Worm (Caenorhabditis elegans): ENCODE data around the gene elt-1.

elt-1 gene

DNA sequence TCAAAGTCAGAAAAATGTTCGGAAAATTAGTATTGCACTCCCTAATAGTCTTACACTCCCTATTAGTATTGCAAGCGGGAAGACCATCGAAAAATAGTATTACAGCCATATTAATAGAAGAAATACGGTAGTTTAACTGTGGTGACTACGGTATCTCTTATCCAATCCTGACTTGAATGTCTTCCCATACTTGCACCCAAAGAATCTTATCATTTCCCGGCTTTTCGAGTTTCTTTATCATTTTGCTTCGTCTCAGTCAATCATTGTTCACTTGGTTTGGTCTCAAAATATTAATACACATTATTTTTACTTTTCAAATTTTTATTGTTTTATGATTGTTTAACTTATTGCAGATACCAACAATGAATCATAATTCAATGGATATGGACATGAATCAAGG, 38.4 kb downstream of the elt-1 start, which contains the start of gene F58G6.3:
Gene F58G6.3, plus strand, starts transcription at position 352 of the 400 bp plus-strand sequence.
- TF ChIP-seq unc-62 (GFP tag; optimal IDR thresholded peaks at IDR 0.05) = no peak

DNA sequence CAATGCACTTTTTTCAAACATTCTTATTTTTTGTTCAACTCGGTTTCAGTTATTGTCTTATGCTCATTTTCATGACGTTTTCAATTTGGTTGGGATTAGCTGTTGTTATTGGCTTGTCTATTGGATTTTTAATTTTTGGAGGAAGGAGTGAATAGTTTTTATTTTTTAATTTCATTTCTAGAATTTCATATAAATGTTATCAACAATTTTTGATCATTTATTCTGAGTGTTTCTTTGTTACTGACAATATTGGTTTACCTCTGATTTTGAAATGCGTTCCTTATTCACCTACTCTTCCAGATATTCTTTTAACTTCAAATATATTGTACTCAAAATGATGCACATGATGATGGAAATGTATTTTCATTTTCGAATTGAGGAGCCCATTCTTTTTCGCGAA, 39.2 kb downstream of the elt-1 start, which contains the start of gene F58G6.7:
Gene F58G6.7, plus strand, starts transcription at position 301 of the 400 bp plus-strand sequence.
- TF ChIP-seq unc-62 (GFP tag; optimal IDR thresholded peaks at IDR 0.05) = no peak

DNA sequence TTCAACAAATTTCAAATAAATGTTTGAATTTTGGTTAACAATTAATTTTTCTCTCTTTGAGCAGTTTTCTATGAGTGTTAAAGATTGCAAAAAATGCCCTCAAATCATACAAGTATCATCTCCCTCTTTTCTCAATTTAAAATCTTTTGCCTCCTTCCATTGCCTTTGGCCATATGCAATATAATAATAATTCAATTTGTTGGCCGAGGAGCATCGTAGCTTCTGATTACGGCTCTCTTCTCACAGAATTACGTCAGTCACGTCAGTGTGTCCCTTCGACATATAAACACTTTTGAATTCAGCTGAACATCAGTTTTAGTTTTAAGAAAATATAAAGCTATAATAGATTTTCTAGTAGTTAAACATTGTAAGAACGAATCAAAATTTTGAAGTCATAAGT, 40.8 kb downstream of the elt-1 start:
- no peak for TF ChIP-seq unc-62 (GFP tag; optimal IDR thresholded peaks at IDR 0.05)

ce11 chrIV:9657753-9658152, 43.0 kb downstream of the elt-1 start, which contains the start of gene acc-1:
acc-1 (plus strand) TSS chrIV:9658053.
- TF ChIP-seq unc-62 (GFP tag; optimal IDR thresholded peaks at IDR 0.05) = no peak

DNA sequence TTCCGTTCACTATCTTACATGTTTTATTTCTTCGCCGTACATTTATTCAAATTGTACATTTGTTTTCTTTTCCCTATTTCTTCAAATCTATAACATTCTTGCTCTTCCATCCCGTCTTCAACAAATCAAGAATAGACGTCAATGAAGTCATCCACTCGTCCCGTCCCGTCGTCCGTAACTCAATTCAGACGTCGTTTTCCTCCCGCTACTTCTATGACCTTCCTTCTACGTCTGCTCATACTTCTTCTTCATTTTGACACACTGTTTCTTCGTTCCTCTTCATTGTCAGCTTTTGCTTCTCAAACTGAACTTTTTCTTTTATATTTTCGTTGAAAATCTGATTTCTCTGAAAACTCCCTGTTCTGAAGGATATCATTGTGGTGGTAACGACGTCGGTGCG, 45.2 kb downstream of the elt-1 start:
- TF ChIP-seq unc-62 (GFP tag; optimal IDR thresholded peaks at IDR 0.05) = no peak

- no peak for TF ChIP-seq unc-62 (GFP tag; optimal IDR thresholded peaks at IDR 0.05)
Observed at ce11 chrIV:9667084-9667483, 52.3 kb downstream of the elt-1 start.

DNA sequence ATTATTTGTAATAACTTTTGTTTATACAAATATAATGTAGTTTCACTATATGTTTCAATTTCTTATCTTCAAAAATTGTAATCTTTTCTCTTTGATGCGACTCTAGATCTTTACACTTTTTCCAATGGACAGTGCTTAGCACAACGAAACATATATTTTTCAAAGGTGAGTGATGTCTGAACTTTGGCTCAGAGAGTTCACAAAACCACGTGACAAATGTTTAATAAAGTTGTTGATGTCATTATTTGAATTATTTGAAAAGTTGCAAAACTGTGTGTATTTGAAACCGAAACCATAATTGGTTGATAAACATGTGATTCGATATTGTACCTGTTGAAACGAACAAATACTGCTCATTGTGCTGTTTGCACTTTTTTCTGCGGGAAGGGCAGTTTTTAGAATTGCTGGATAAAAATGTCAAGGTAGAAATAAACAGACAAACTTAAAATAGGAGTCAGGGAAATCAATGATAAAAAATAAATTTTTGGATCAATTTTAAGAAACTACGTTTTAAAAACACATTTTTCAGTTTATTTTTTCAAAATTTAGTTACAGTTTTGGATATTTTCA, 53.4 kb downstream of the elt-1 start:
- no peak for TF ChIP-seq unc-62 (GFP tag; optimal IDR thresholded peaks at IDR 0.05)

Measured in whole organism, dauer.